Fruit fly (Drosophila melanogaster) whole organism, pupa: ENCODE results near the gene Nup154.
A peak's percentile ranks its signal among the peaks of the same experiment; 100 is the strongest.

ENCODE experiments used
- CG10348 ChIP-seq: fragments of 200-800 bp; sonication (Bioruptor generic); IDR thresholded peaks from 2 replicates; pipeline ENCODE4 v1.3.6; 2022; ENCODE audit warnings: missing biosample characterization, missing genetic modification characterization
- CG12605 ChIP-seq: fragments of 200-800 bp; sonication (Bioruptor generic); IDR thresholded peaks from 2 replicates; pipeline ENCODE4 v1.3.6; 2022; ENCODE audit warnings: missing biosample characterization, missing genetic modification characterization
- CG13204 ChIP-seq: fragments of 200-800 bp; sonication (Bioruptor generic); optimal IDR thresholded peaks from 2 replicates; lab custom pipeline; 2018; ENCODE audit warnings: missing biosample characterization, mild to moderate bottlenecking, missing genetic modification characterization, moderate library complexity
- CG14655 ChIP-seq: fragments of 200-800 bp; sonication (Bioruptor generic); optimal IDR thresholded peaks from 3 replicates; lab custom pipeline; 2017; ENCODE audit warnings: mild to moderate bottlenecking, missing biosample characterization, missing genetic modification reagents, missing genetic modification characterization
- CG15710 ChIP-seq: fragments of 200-800 bp; sonication (Bioruptor generic); optimal IDR thresholded peaks from 2 replicates; lab custom pipeline; 2018; ENCODE audit warnings: missing biosample characterization, mild to moderate bottlenecking, missing genetic modification characterization, moderate library complexity
- CG17806 ChIP-seq: fragments of 200-800 bp; sonication (Bioruptor generic); optimal IDR thresholded peaks from 2 replicates; lab custom pipeline; 2018; ENCODE audit warnings: missing biosample characterization, mild to moderate bottlenecking, missing genetic modification characterization, moderate library complexity
- CG32121 ChIP-seq: fragments of 200-800 bp; sonication (Bioruptor generic); IDR thresholded peaks from 2 replicates; pipeline ENCODE4 v1.3.6; 2022; ENCODE audit warnings: missing biosample characterization, missing genetic modification characterization
- CG34367 ChIP-seq: fragments of 200-800 bp; sonication (Bioruptor generic); optimal IDR thresholded peaks from 2 replicates; lab custom pipeline; 2018; ENCODE audit warnings: missing biosample characterization, mild to moderate bottlenecking, missing genetic modification characterization
- CG4496 ChIP-seq: fragments of 200-800 bp; sonication (Bioruptor generic); IDR thresholded peaks from 3 replicates; pipeline ENCODE4 v1.3.6; 2022; ENCODE audit warnings: missing biosample characterization, missing genetic modification characterization
- CG8159 ChIP-seq: fragments of 200-800 bp; sonication (Bioruptor generic); optimal IDR thresholded peaks from 3 replicates; lab custom pipeline; 2018; ENCODE audit warnings: missing biosample characterization, mild to moderate bottlenecking, missing genetic modification characterization, moderate library complexity
- CG8301 ChIP-seq: fragments of 200-800 bp; sonication (Bioruptor generic); optimal IDR thresholded peaks from 2 replicates; lab custom pipeline; 2018; ENCODE audit warnings: missing biosample characterization, mild to moderate bottlenecking, missing genetic modification characterization
- CG9948 ChIP-seq: fragments of 200-800 bp; sonication (Bioruptor generic); optimal IDR thresholded peaks from 2 replicates; lab custom pipeline; 2018; ENCODE audit warnings: missing biosample characterization, mild to moderate bottlenecking, missing genetic modification characterization, moderate library complexity
- D1 ChIP-seq: fragments of 200-800 bp; sonication (Bioruptor generic); optimal IDR thresholded peaks from 2 replicates; lab custom pipeline; 2018; ENCODE audit warnings: missing biosample characterization, mild to moderate bottlenecking, missing genetic modification characterization, moderate library complexity
- EcR ChIP-seq: fragments of 200-800 bp; sonication (Bioruptor generic); optimal IDR thresholded peaks from 3 replicates; lab custom pipeline; 2019; ENCODE audit warnings: missing biosample characterization, missing genetic modification characterization, mild to moderate bottlenecking, moderate library complexity, missing genetic modification reagents
- Ets98B ChIP-seq: fragments of 200-800 bp; sonication (Bioruptor generic); IDR thresholded peaks from 2 replicates; pipeline ENCODE4 v1.3.6; 2022; ENCODE audit warnings: missing biosample characterization, missing genetic modification characterization
- Pif1A ChIP-seq: fragments of 200-800 bp; sonication (Bioruptor generic); optimal IDR thresholded peaks from 3 replicates; lab custom pipeline; 2016; ENCODE audit warnings: missing biosample characterization, missing genetic modification characterization
- Pif1B ChIP-seq: fragments of 200-800 bp; sonication (Bioruptor generic); optimal IDR thresholded peaks from 3 replicates; lab custom pipeline; 2016; ENCODE audit warnings: missing biosample characterization, missing genetic modification characterization
- Snoo ChIP-seq: fragments of 200-800 bp; sonication (Bioruptor generic); optimal IDR thresholded peaks from 3 replicates; lab custom pipeline; 2017; ENCODE audit warnings: missing biosample characterization, mild to moderate bottlenecking, missing genetic modification characterization, inconsistent platforms
- fd96Ca ChIP-seq: fragments of 200-800 bp; sonication (Bioruptor generic); IDR thresholded peaks from 3 replicates; pipeline ENCODE4 v1.3.6; 2022; ENCODE audit warnings: missing biosample characterization, missing genetic modification characterization
- gl ChIP-seq: fragments of 200-800 bp; sonication (Bioruptor generic); optimal IDR thresholded peaks from 2 replicates; lab custom pipeline; 2018; ENCODE audit warnings: missing biosample characterization, mild to moderate bottlenecking, missing genetic modification characterization
- rn ChIP-seq: fragments of 200-800 bp; sonication (Bioruptor generic); IDR thresholded peaks from 2 replicates; pipeline ENCODE4 v1.3.6; 2022; ENCODE audit warnings: missing biosample characterization, missing genetic modification characterization

The Nup154 gene

DNA sequence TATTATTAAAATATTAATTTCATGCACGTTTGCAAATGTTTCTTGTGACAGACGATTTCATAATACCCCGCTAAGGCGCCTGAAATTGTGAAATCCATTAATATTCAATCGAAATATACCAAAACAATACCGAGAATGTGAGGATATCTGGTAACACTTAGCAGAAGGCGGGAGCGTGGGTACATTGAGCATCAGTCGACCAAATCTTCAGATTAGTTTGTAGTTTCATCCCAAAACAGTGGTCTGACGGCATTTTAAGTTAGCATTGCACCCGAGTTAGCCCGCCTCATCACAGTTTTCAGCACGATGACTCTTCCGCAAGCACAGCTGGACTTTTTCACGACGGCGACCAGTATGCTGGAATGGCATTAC is at the start of gene Nup154:
Gene Nup154, plus strand, starts transcription at position 147 of the 372 bp plus-strand sequence.
- no peak for TF ChIP-seq CG17806 (tag; lab: Kevin White, UChicago)
- no peak for TF ChIP-seq Pif1A (GFP tag; lab: Kevin White, UChicago)
- no peak for TF ChIP-seq CG13204 (GFP tag; lab: Kevin White, UChicago)
- no peak for TF ChIP-seq fd96Ca (GFP tag; lab: Robert Waterston, UW)
- TF ChIP-seq rn (GFP tag; lab: Robert Waterston, UW), result no peak
- no peak for TF ChIP-seq CG32121
- no peak for TF ChIP-seq CG12605 (GFP tag; lab: Robert Waterston, UW)
- no peak for TF ChIP-seq CG15710
- TF ChIP-seq CG8159 (tag; lab: Kevin White, UChicago), result no peak
- no peak for TF ChIP-seq CG9948 (tag; lab: Kevin White, UChicago)
- no peak for TF ChIP-seq CG14655 (GFP tag; lab: Kevin White, UChicago)
- no peak for TF ChIP-seq CG10348 (GFP tag; lab: Robert Waterston, UW)
- TF ChIP-seq, all 21 proteins: peak for 0

DNA sequence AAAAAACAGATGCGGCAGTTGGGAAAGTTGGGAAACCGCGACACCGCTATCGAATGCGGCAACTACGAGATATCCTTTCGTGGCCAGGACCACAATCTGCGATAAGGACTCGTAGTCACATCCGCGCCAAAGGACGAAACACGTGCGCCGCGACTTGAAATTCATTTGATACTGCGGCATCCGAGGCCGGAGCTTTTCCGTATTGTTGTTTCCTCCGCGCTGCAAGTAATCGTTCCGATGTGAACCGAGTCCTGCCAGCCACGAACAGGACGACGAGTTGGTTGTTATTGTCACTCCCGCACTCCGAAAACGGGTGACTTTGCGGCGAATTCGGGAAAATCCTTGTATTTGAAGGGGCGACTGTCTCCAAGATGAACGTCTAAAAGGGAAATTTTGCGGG is 40.6 kb upstream of the Nup154 start, which contains the start of gene dpr2:
Gene dpr2, minus strand, starts transcription at position 175 of the 400 bp plus-strand sequence.
- TF ChIP-seq fd96Ca (GFP tag; lab: Robert Waterston, UW), result no peak
- TF ChIP-seq CG10348 (GFP tag; lab: Robert Waterston, UW), result no peak
- no peak for TF ChIP-seq Pif1A (GFP tag; lab: Kevin White, UChicago)
- no peak for TF ChIP-seq CG8301 (tag; lab: Kevin White, UChicago)
- no peak for TF ChIP-seq D1 (tag; lab: Kevin White, UChicago)
- no peak for TF ChIP-seq CG14655 (GFP tag; lab: Kevin White, UChicago)
- TF ChIP-seq rn (GFP tag; lab: Robert Waterston, UW), result no peak
- no peak for TF ChIP-seq CG13204 (GFP tag; lab: Kevin White, UChicago)
- no peak for TF ChIP-seq CG17806 (tag; lab: Kevin White, UChicago)
- TF ChIP-seq Pif1B (GFP tag; lab: Kevin White, UChicago), result no peak
- TF ChIP-seq CG9948 (tag; lab: Kevin White, UChicago), result no peak
- TF ChIP-seq CG4496, result no peak
- no peak for TF ChIP-seq CG8159 (tag; lab: Kevin White, UChicago)
- no peak for TF ChIP-seq gl (tag; lab: Kevin White, UChicago)
- TF ChIP-seq CG32121, result no peak
- TF ChIP-seq CG12605 (GFP tag; lab: Robert Waterston, UW), result no peak
- no peak for TF ChIP-seq Ets98B (GFP tag; lab: Robert Waterston, UW)
- no peak for TF ChIP-seq CG15710
- TF ChIP-seq Snoo (tag; lab: Kevin White, UChicago), result no peak

DNA sequence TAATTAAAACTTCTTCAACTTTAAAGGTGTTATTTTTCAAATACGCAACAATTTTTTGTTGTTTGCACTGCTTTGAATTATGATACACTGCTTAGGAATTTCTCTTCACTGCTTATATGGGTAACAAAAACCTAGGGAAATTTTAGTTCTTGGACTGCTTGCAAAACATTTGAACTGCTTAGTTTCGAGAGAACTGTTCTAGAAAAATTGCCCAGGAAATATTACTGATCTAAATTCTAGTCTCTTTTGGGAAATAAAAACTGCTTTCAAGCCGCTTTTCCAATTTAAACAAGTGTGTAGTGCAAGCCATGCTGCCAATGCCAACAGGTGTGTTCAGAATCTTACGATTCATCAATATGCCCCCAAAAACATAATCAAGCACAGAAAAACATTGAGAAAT is 40.1 kb upstream of the Nup154 start:
- TF ChIP-seq CG4496 (no peak), CG12605 (GFP tag; lab: Robert Waterston, UW) (peak; percentile 66)

DNA sequence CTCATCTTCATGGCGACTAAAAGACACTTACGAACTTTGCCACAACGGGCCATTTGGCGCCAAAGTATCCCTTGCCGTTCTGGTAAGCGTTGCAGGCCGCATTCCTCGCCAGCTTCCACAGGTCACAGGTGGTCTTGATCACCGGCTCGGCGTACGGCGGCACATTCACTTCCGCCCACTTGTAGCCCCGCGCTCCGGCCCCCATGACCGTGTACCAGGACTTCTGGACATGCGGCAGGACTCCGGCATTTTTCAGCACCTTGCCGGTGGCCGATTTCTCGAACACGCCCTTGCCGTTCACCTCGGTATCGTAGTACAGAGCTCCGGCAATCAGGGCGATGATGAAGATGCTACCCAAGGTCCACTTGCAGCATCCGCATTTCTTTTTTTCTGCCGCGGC is 38.7 kb upstream of the Nup154 start:
- TF ChIP-seq CG32121, result no peak
- no peak for TF ChIP-seq Pif1A (GFP tag; lab: Kevin White, UChicago)
- TF ChIP-seq CG4496, result no peak
- TF ChIP-seq gl (tag; lab: Kevin White, UChicago), result no peak
- no peak for TF ChIP-seq CG10348 (GFP tag; lab: Robert Waterston, UW)
- TF ChIP-seq Ets98B (GFP tag; lab: Robert Waterston, UW), result no peak
- no peak for TF ChIP-seq fd96Ca (GFP tag; lab: Robert Waterston, UW)
- no peak for TF ChIP-seq CG8159 (tag; lab: Kevin White, UChicago)
- no peak for TF ChIP-seq CG13204 (GFP tag; lab: Kevin White, UChicago)
- no peak for TF ChIP-seq rn (GFP tag; lab: Robert Waterston, UW)
- TF ChIP-seq Pif1B (GFP tag; lab: Kevin White, UChicago), result no peak
- no peak for TF ChIP-seq CG34367 (tag; lab: Kevin White, UChicago)
- TF ChIP-seq D1 (tag; lab: Kevin White, UChicago), result no peak

DNA sequence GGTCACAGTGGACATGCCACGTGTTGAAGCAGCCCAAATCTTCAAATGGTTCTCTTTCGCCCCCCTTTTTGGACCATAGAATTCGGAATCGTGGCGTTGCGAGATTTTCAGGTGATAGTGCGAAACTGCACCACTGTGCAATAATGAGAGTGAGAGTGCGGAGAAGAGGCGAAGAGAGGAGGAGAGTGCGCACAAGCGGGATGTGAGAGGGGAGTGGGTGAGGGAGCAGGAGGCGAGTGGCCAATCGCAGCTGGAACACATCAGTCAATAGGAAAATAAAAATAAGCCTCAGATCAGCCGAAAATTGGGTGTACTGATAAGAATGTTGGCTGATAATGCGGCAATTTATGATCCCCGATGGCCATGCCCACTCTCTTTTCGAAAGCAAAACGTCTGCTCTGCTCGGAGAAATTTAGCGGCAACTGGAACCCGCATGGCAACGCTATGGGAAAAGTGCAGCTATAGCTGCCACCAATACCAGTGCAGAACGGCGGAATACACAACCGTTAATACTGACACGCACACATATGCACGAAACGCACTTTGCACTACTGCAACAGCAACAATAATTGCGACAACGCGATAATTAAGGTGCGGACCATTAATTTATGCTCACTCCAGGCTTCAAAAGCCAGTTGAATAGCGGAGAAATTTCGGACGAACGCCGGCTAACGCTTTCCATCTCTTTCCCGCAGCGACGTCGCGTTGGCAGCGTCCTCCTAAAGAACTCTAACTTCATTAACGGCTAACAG is 37.2 kb upstream of the Nup154 start:
- TF ChIP-seq CG12605 (GFP tag; lab: Robert Waterston, UW), result peak; percentile 38; the same call in 1 of the 2 replicates
- 0 out of 3 replicates have a peak, but pooled peaks have one; percentile 22 for TF ChIP-seq fd96Ca (GFP tag; lab: Robert Waterston, UW)
- TF ChIP-seq rn (GFP tag; lab: Robert Waterston, UW), result no peak
- TF ChIP-seq Pif1B (GFP tag; lab: Kevin White, UChicago), result peak; percentile 28
- TF ChIP-seq gl (tag; lab: Kevin White, UChicago), result peak; percentile 79
- no peak for TF ChIP-seq CG17806 (tag; lab: Kevin White, UChicago)
- TF ChIP-seq CG8159 (tag; lab: Kevin White, UChicago), result peak; percentile 33
- peak; percentile 52 for TF ChIP-seq EcR (GFP tag; lab: Kevin White, UChicago)
- TF ChIP-seq Ets98B (GFP tag; lab: Robert Waterston, UW), result peak; percentile 61
- TF ChIP-seq CG32121, result peak; percentile 38; the same call in 1 of the 2 replicates
- no peak for TF ChIP-seq D1 (tag; lab: Kevin White, UChicago)
- TF ChIP-seq CG8301 (tag; lab: Kevin White, UChicago), result peak; percentile 52
- no peak for TF ChIP-seq CG9948 (tag; lab: Kevin White, UChicago)
- peak; percentile 58 for TF ChIP-seq CG4496
- no peak for TF ChIP-seq CG10348 (GFP tag; lab: Robert Waterston, UW)
- TF ChIP-seq CG15710, result peak; percentile 18
- TF ChIP-seq Snoo (tag; lab: Kevin White, UChicago), result peak; percentile 7
- TF ChIP-seq Pif1A (GFP tag; lab: Kevin White, UChicago), result no peak
